Worm (Caenorhabditis elegans) whole organism, young adult: ENCODE results near the gene snrp-3.
A peak's percentile ranks its signal among the peaks of the same experiment; 100 is the strongest.

ENCODE experiments used
- B0019.2 ChIP-seq: fragments of 200-800 bp; sonication (Bioruptor generic); conservative IDR thresholded peaks from 2 replicates; pipeline ENCODE4 v1.3.6; 2022; ENCODE audit warnings: missing genetic modification reagents, missing genetic modification characterization, missing compliant biosample characterization
- B0261.1 ChIP-seq: sonication (generic microtip); optimal IDR thresholded peaks from 2 replicates; lab custom pipeline; 2016; ENCODE audit warnings: mild to moderate bottlenecking, missing genetic modification characterization, moderate library complexity, missing compliant biosample characterization
- B0336.3 ChIP-seq: fragments of 200-800 bp; sonication (Bioruptor generic); IDR thresholded peaks from 2 replicates; pipeline ENCODE4 v1.3.6; 2022; ENCODE audit warnings: missing genetic modification characterization, missing compliant biosample characterization
- C06A6.2 ChIP-seq: fragments of 200-800 bp; sonication (Bioruptor generic); conservative IDR thresholded peaks from 2 replicates; pipeline ENCODE4 v1.3.6; 2022; ENCODE audit warnings: missing genetic modification characterization, missing compliant biosample characterization
- D2030.7 ChIP-seq: fragments of 200-800 bp; sonication (Bioruptor generic); IDR thresholded peaks from 2 replicates; pipeline ENCODE4 v1.3.6; 2022; ENCODE audit warnings: missing genetic modification reagents, missing genetic modification characterization, missing compliant biosample characterization
- F23B12.7 ChIP-seq: sonication (generic microtip); optimal IDR thresholded peaks from 2 replicates; lab custom pipeline; 2017; ENCODE audit warnings: missing genetic modification characterization, mild to moderate bottlenecking, missing compliant biosample characterization, antibody characterized with exemption, moderate library complexity; ENCODE audit not compliant: insufficient read depth
- F33H1.4 ChIP-seq: fragments of 200-800 bp; sonication (Bioruptor generic); IDR thresholded peaks from 2 replicates; pipeline ENCODE4 v1.3.6; 2022; ENCODE audit warnings: missing genetic modification reagents, missing genetic modification characterization, missing compliant biosample characterization
- F37B4.10 ChIP-seq: fragments of 200-800 bp; sonication (Bioruptor generic); IDR thresholded peaks from 2 replicates; pipeline ENCODE4 v1.3.6; 2022; ENCODE audit warnings: missing genetic modification characterization, missing compliant biosample characterization
- F39B2.1 ChIP-seq: fragments of 200-800 bp; sonication (Bioruptor generic); IDR thresholded peaks from 2 replicates; pipeline ENCODE4 v1.3.6; 2022; ENCODE audit warnings: missing genetic modification reagents, missing genetic modification characterization, missing compliant biosample characterization
- T26A5.8 ChIP-seq: sonication (generic microtip); optimal IDR thresholded peaks from 2 replicates; lab custom pipeline; 2016; ENCODE audit warnings: missing genetic modification characterization, missing compliant biosample characterization
- Y53G8AR.9 ChIP-seq: fragments of 200-800 bp; sonication (Bioruptor generic); conservative IDR thresholded peaks from 2 replicates; pipeline ENCODE4 v1.3.6; 2022; ENCODE audit warnings: missing genetic modification reagents, missing genetic modification characterization, missing compliant biosample characterization
- Y67H2A.10 ChIP-seq: fragments of 200-800 bp; sonication (Bioruptor generic); conservative IDR thresholded peaks from 2 replicates; pipeline ENCODE4 v1.3.6; 2022; ENCODE audit warnings: missing genetic modification reagents, missing genetic modification characterization, missing compliant biosample characterization
- akir-1 ChIP-seq: fragments of 200-800 bp; sonication (Bioruptor generic); optimal IDR thresholded peaks from 2 replicates; lab custom pipeline; 2018; ENCODE audit warnings: mild to moderate bottlenecking, missing genetic modification characterization, moderate library complexity, missing compliant biosample characterization
- aptf-2 ChIP-seq: fragments of 200-800 bp; sonication (Bioruptor generic); conservative IDR thresholded peaks from 2 replicates; pipeline ENCODE4 v1.3.6; 2022; ENCODE audit warnings: missing genetic modification reagents, missing genetic modification characterization, missing compliant biosample characterization
- atf-7 ChIP-seq: sonication (generic microtip); optimal IDR thresholded peaks from 2 replicates; lab custom pipeline; 2017; ENCODE audit warnings: mild to moderate bottlenecking, missing genetic modification characterization, missing compliant biosample characterization
- attf-3 ChIP-seq: fragments of 200-800 bp; sonication (Bioruptor generic); conservative IDR thresholded peaks from 2 replicates; pipeline ENCODE4 v1.3.6; 2022; ENCODE audit warnings: missing genetic modification reagents, missing genetic modification characterization, missing compliant biosample characterization
- attf-5 ChIP-seq: fragments of 200-800 bp; sonication (Bioruptor generic); optimal IDR thresholded peaks from 2 replicates; lab custom pipeline; 2018; ENCODE audit warnings: mild to moderate bottlenecking, missing genetic modification characterization, missing compliant biosample characterization
- attf-6 ChIP-seq: fragments of 200-800 bp; sonication (Bioruptor generic); IDR thresholded peaks from 2 replicates; pipeline ENCODE4 v1.3.6; 2022; ENCODE audit warnings: missing genetic modification reagents, missing genetic modification characterization, missing compliant biosample characterization
- bed-2 ChIP-seq: fragments of 200-800 bp; sonication (Bioruptor generic); IDR thresholded peaks from 2 replicates; pipeline ENCODE4 v1.3.6; 2022; ENCODE audit warnings: missing genetic modification reagents, missing genetic modification characterization, missing compliant biosample characterization
- ccch-3 ChIP-seq: fragments of 200-800 bp; sonication (Bioruptor generic); optimal IDR thresholded peaks from 2 replicates; lab custom pipeline; 2018; ENCODE audit warnings: mild to moderate bottlenecking, missing genetic modification characterization, missing compliant biosample characterization
- ceh-79 ChIP-seq: sonication (generic microtip); optimal IDR thresholded peaks from 2 replicates; lab custom pipeline; 2017; ENCODE audit warnings: mild to moderate bottlenecking, missing genetic modification characterization, missing compliant biosample characterization
- ceh-91 ChIP-seq: fragments of 200-800 bp; sonication (Bioruptor generic); IDR thresholded peaks from 2 replicates; pipeline ENCODE4 v1.3.6; 2022; ENCODE audit warnings: missing genetic modification reagents, missing genetic modification characterization, missing compliant biosample characterization
- chd-7 ChIP-seq: sonication (generic microtip); optimal IDR thresholded peaks from 2 replicates; lab custom pipeline; 2016; ENCODE audit warnings: mild to moderate bottlenecking, missing genetic modification characterization, moderate library complexity, missing compliant biosample characterization
- dpff-1 ChIP-seq: sonication (generic microtip); optimal IDR thresholded peaks from 2 replicates; lab custom pipeline; 2017; ENCODE audit warnings: mild to moderate bottlenecking, missing genetic modification characterization, missing compliant biosample characterization
- dpl-1 ChIP-seq: fragments of 150-350 bp; optimal IDR thresholded peaks from 2 replicates; lab custom pipeline; 2014; ENCODE audit warnings: missing biosample characterization, missing genetic modification reagents, missing genetic modification characterization
- efl-1 ChIP-seq: fragments of 150-350 bp; optimal IDR thresholded peaks from 2 replicates; lab custom pipeline; 2014; ENCODE audit warnings: missing biosample characterization, missing genetic modification reagents, missing genetic modification characterization
- egl-18 ChIP-seq: fragments of 200-800 bp; sonication (Bioruptor generic); IDR thresholded peaks from 2 replicates; pipeline ENCODE4 v1.3.6; 2022; ENCODE audit warnings: missing genetic modification reagents, missing genetic modification characterization, missing compliant biosample characterization
- egl-44 ChIP-seq: fragments of 200-800 bp; sonication (Bioruptor generic); IDR thresholded peaks from 2 replicates; pipeline ENCODE4 v1.3.6; 2022; ENCODE audit warnings: missing genetic modification reagents, missing genetic modification characterization, missing compliant biosample characterization
- hlh-12 ChIP-seq: sonication (generic microtip); optimal IDR thresholded peaks from 2 replicates; lab custom pipeline; 2016; ENCODE audit warnings: missing genetic modification characterization, missing compliant biosample characterization
- hlh-26 ChIP-seq: fragments of 200-800 bp; sonication (Bioruptor generic); conservative IDR thresholded peaks from 2 replicates; pipeline ENCODE4 v1.3.6; 2022; ENCODE audit warnings: missing genetic modification reagents, missing genetic modification characterization, missing compliant biosample characterization
- hrde-1 ChIP-seq: sonication (generic microtip); optimal IDR thresholded peaks from 2 replicates; lab custom pipeline; 2016; ENCODE audit warnings: missing genetic modification characterization, mild to moderate bottlenecking, missing compliant biosample characterization, moderate library complexity, missing genotype, missing genetic modification reagents, borderline replicate concordance
- lag-1 ChIP-seq: fragments of 200-800 bp; sonication (Bioruptor generic); IDR thresholded peaks from 2 replicates; pipeline ENCODE4 v1.3.6; 2022; ENCODE audit warnings: missing genetic modification reagents, missing genetic modification characterization, missing compliant biosample characterization
- lin-40 ChIP-seq: sonication (generic microtip); optimal IDR thresholded peaks from 2 replicates; lab custom pipeline; 2016; ENCODE audit warnings: missing genetic modification characterization, mild to moderate bottlenecking, missing compliant biosample characterization, missing genotype, missing genetic modification reagents
- lin-54 ChIP-seq: fragments of 200-800 bp; sonication (Bioruptor generic); optimal IDR thresholded peaks from 2 replicates; lab custom pipeline; 2018; ENCODE audit warnings: mild to moderate bottlenecking, missing genetic modification characterization, missing compliant biosample characterization
- lsl-1 ChIP-seq: fragments of 200-800 bp; sonication (Bioruptor generic); optimal IDR thresholded peaks from 2 replicates; lab custom pipeline; 2018; ENCODE audit warnings: mild to moderate bottlenecking, missing genetic modification characterization, moderate library complexity, missing compliant biosample characterization
- lsy-27 ChIP-seq: sonication (generic microtip); optimal IDR thresholded peaks from 2 replicates; lab custom pipeline; 2017; ENCODE audit warnings: missing genetic modification characterization, mild to moderate bottlenecking, missing compliant biosample characterization, antibody characterized with exemption, missing genotype, borderline replicate concordance; ENCODE audit not compliant: insufficient read depth
- madf-6 ChIP-seq: fragments of 200-800 bp; sonication (Bioruptor generic); IDR thresholded peaks from 2 replicates; pipeline ENCODE4 v1.3.6; 2022; ENCODE audit warnings: missing genetic modification reagents, missing genetic modification characterization, missing compliant biosample characterization
- madf-8 ChIP-seq: fragments of 200-800 bp; sonication (Bioruptor generic); conservative IDR thresholded peaks from 2 replicates; pipeline ENCODE4 v1.3.6; 2022; ENCODE audit warnings: missing genetic modification reagents, missing genetic modification characterization, missing compliant biosample characterization
- mel-28 ChIP-seq: sonication (generic microtip); optimal IDR thresholded peaks from 2 replicates; lab custom pipeline; 2016; ENCODE audit warnings: borderline replicate concordance, mild to moderate bottlenecking, missing genetic modification characterization, missing compliant biosample characterization
- mxl-1 ChIP-seq: sonication (generic microtip); optimal IDR thresholded peaks from 2 replicates; lab custom pipeline; 2016; ENCODE audit warnings: missing genetic modification characterization, missing compliant biosample characterization
- nhr-80 ChIP-seq: sonication (generic microtip); optimal IDR thresholded peaks from 2 replicates; lab custom pipeline; 2016; ENCODE audit warnings: missing genetic modification characterization, missing compliant biosample characterization
- snpc-1.1 ChIP-seq: sonication (generic microtip); optimal IDR thresholded peaks from 2 replicates; lab custom pipeline; 2017; ENCODE audit warnings: missing genetic modification characterization, mild to moderate bottlenecking, missing compliant biosample characterization, antibody characterized with exemption, moderate library complexity, missing genotype, missing genetic modification reagents; ENCODE audit not compliant: insufficient read depth
- sptf-2 ChIP-seq: fragments of 200-800 bp; sonication (Bioruptor generic); optimal IDR thresholded peaks from 2 replicates; lab custom pipeline; 2018; ENCODE audit warnings: mild to moderate bottlenecking, missing genetic modification characterization, missing compliant biosample characterization
- unc-62 ChIP-seq: fragments of 150-350 bp; optimal IDR thresholded peaks from 2 replicates; lab custom pipeline; 2014; ENCODE audit warnings: missing biosample characterization, missing genetic modification reagents, missing genetic modification characterization
- xnd-1 ChIP-seq: sonication (generic microtip); optimal IDR thresholded peaks from 2 replicates; lab custom pipeline; 2016; ENCODE audit warnings: missing genotype, missing genetic modification reagents, missing genetic modification characterization, missing compliant biosample characterization
- ztf-18 ChIP-seq: sonication (generic microtip); optimal IDR thresholded peaks from 2 replicates; lab custom pipeline; 2016; ENCODE audit warnings: missing genotype, mild to moderate bottlenecking, missing genetic modification characterization, missing compliant biosample characterization
- ztf-22 ChIP-seq: fragments of 200-800 bp; sonication (Bioruptor generic); optimal IDR thresholded peaks from 2 replicates; lab custom pipeline; 2018; ENCODE audit warnings: mild to moderate bottlenecking, missing genetic modification characterization, moderate library complexity, missing compliant biosample characterization
- ztf-25 ChIP-seq: fragments of 200-800 bp; sonication (Bioruptor generic); IDR thresholded peaks from 2 replicates; pipeline ENCODE4 v1.3.6; 2022; ENCODE audit warnings: missing genetic modification reagents, missing genetic modification characterization, missing compliant biosample characterization
- ztf-3 ChIP-seq: fragments of 200-800 bp; sonication (Bioruptor generic); optimal IDR thresholded peaks from 2 replicates; lab custom pipeline; 2018; ENCODE audit warnings: mild to moderate bottlenecking, missing genetic modification characterization, missing compliant biosample characterization

Gene snrp-3

DNA sequence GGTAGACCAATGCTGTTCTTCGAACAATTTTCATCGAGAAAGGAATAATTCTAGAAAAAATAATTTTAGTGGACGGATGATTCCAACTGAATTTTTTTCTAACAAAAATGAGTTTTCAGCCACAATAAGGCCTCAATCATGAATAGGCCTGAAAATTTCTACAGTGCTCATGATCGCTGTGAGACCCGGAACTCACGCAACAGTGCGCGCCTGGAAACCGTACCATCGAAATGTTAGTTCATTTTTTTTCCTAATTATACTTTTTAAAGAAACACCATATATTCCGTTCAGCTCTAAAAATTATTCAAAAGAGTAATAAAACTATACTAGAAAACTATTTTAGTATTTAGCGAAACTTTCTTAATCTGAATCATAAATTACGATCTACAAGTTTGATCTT is 37.3 kb upstream of the snrp-3 start (continued):
- TF ChIP-seq mel-28: no peak
- TF ChIP-seq egl-44 (GFP tag; lab: Robert Waterston, UW): no peak
- TF ChIP-seq attf-5 (GFP tag; lab: Kevin White, UChicago): no peak
- no peak for TF ChIP-seq aptf-2 (GFP tag; lab: Robert Waterston, UW)
- TF ChIP-seq hlh-12 (tag; lab: Kevin White, UChicago): no peak
- TF ChIP-seq F37B4.10 (GFP tag; lab: Robert Waterston, UW): no peak
- peak; percentile 87 for TF ChIP-seq madf-6 (GFP tag; lab: Robert Waterston, UW)
- TF ChIP-seq lin-40: no peak
- TF ChIP-seq chd-7 (tag; lab: Kevin White, UChicago): no peak
- no peak for TF ChIP-seq F39B2.1 (GFP tag; lab: Robert Waterston, UW)
- TF ChIP-seq Y53G8AR.9 (GFP tag; lab: Robert Waterston, UW): no peak
- no peak for TF ChIP-seq akir-1 (GFP tag; lab: Kevin White, UChicago)
- no peak for TF ChIP-seq C06A6.2
- no peak for TF ChIP-seq ztf-25
- peak; percentile 59 for TF ChIP-seq xnd-1 (tag; lab: Kevin White, UChicago)
- no peak for TF ChIP-seq nhr-80
- TF ChIP-seq ceh-91 (GFP tag; lab: Robert Waterston, UW): no peak
- no peak for TF ChIP-seq F23B12.7
- TF ChIP-seq lag-1 (GFP tag; lab: Robert Waterston, UW): no peak
- no peak for TF ChIP-seq hlh-26 (GFP tag; lab: Robert Waterston, UW)
- peak; percentile 82 for TF ChIP-seq madf-8 (GFP tag; lab: Robert Waterston, UW)
- TF ChIP-seq ccch-3: no peak
- no peak for TF ChIP-seq B0336.3
- TF ChIP-seq Y67H2A.10: no peak
- peak; percentile 44 for TF ChIP-seq efl-1 (GFP tag; lab: Kevin White, UChicago)
- no peak for TF ChIP-seq mxl-1 (tag; lab: Kevin White, UChicago)
- TF ChIP-seq ceh-79: no peak
- no peak for TF ChIP-seq unc-62 (GFP tag; lab: Kevin White, UChicago)
- peak; percentile 22 for TF ChIP-seq dpl-1 (GFP tag; lab: Kevin White, UChicago)
- TF ChIP-seq attf-6 (GFP tag; lab: Robert Waterston, UW): no peak
- peak; percentile 83 for TF ChIP-seq F33H1.4 (GFP tag; lab: Robert Waterston, UW)
- TF ChIP-seq snpc-1.1 (tag; lab: Kevin White, UChicago): no peak
- TF ChIP-seq D2030.7 (GFP tag; lab: Robert Waterston, UW): 0 out of 2 replicates have a peak, but pooled peaks have one; percentile 35
- TF ChIP-seq hrde-1: no peak
- no peak for TF ChIP-seq atf-7 (tag; lab: Kevin White, UChicago)
- TF ChIP-seq ztf-22 (GFP tag; lab: Kevin White, UChicago): no peak
- TF ChIP-seq B0261.1 (tag; lab: Kevin White, UChicago): no peak
- no peak for TF ChIP-seq sptf-2 (GFP tag; lab: Kevin White, UChicago)
- no peak for TF ChIP-seq lsy-27 (tag; lab: Kevin White, UChicago)
- no peak for TF ChIP-seq bed-2
- TF ChIP-seq ztf-18 (tag; lab: Kevin White, UChicago): no peak
- TF ChIP-seq T26A5.8 (tag; lab: Kevin White, UChicago): no peak
- no peak for TF ChIP-seq dpff-1 (tag; lab: Kevin White, UChicago)
- no peak for TF ChIP-seq lin-54 (GFP tag; lab: Kevin White, UChicago)
- TF ChIP-seq ztf-3: no peak
- no peak for TF ChIP-seq B0019.2 (GFP tag; lab: Robert Waterston, UW)
- peak; percentile 78 for TF ChIP-seq lsl-1 (GFP tag; lab: Kevin White, UChicago)
- TF ChIP-seq attf-3: no peak
- TF ChIP-seq egl-18 (GFP tag; lab: Robert Waterston, UW): no peak
- TF ChIP-seq, all 124 proteins: peak for 8
